Worm (Caenorhabditis elegans) whole organism, mixed stage, embryonic: ENCODE data around the gene C25D7.5.

Experiments
- M03D4.4 ChIP-seq: sonication (generic microtip); optimal IDR thresholded peaks from 2 replicates; lab custom pipeline; 2017; ENCODE audit warnings: mild to moderate bottlenecking, missing genetic modification characterization, missing compliant biosample characterization
- bed-3 ChIP-seq: fragments of 200-800 bp; sonication (Bioruptor generic); optimal IDR thresholded peaks from 3 replicates; lab custom pipeline; 2018; ENCODE audit warnings: mild to moderate bottlenecking, missing genetic modification characterization, moderate library complexity, missing compliant biosample characterization
- blmp-1 ChIP-seq: fragments of 150-350 bp; optimal IDR thresholded peaks from 2 replicates; lab custom pipeline; 2014; ENCODE audit warnings: missing biosample characterization, missing genetic modification characterization
- ceh-43 ChIP-seq: fragments of 200-800 bp; sonication (Bioruptor generic); optimal IDR thresholded peaks from 2 replicates; lab custom pipeline; 2018; ENCODE audit warnings: mild to moderate bottlenecking, missing genetic modification characterization, moderate library complexity, missing compliant biosample characterization
- ces-1 ChIP-seq: fragments of 150-350 bp; optimal IDR thresholded peaks from 2 replicates; lab custom pipeline; 2014; ENCODE audit warnings: missing biosample characterization, missing genetic modification reagents, missing genetic modification characterization
- cnd-1 ChIP-seq: fragments of 200-800 bp; sonication (Bioruptor generic); optimal IDR thresholded peaks from 2 replicates; lab custom pipeline; 2018; ENCODE audit warnings: mild to moderate bottlenecking, missing genetic modification characterization, missing compliant biosample characterization
- drap-1 ChIP-seq: fragments of 200-800 bp; sonication (Bioruptor generic); optimal IDR thresholded peaks from 3 replicates; lab custom pipeline; 2018; ENCODE audit warnings: mild to moderate bottlenecking, missing genetic modification characterization, missing compliant biosample characterization
- elt-1 ChIP-seq: sonication (generic microtip); optimal IDR thresholded peaks from 2 replicates; lab custom pipeline; 2017; ENCODE audit warnings: missing genetic modification characterization, mild to moderate bottlenecking, missing compliant biosample characterization, antibody characterized with exemption, moderate library complexity, borderline replicate concordance; ENCODE audit not compliant: insufficient read depth
- elt-3 ChIP-seq: fragments of 150-350 bp; optimal IDR thresholded peaks from 2 replicates; lab custom pipeline; 2014; ENCODE audit warnings: missing biosample characterization, missing genetic modification characterization
- flh-1 ChIP-seq: fragments of 200-800 bp; sonication (Bioruptor generic); optimal IDR thresholded peaks from 2 replicates; lab custom pipeline; 2018; ENCODE audit warnings: mild to moderate bottlenecking, missing genetic modification characterization, moderate library complexity, missing compliant biosample characterization
- ham-2 ChIP-seq: fragments of 200-800 bp; sonication (Bioruptor generic); optimal IDR thresholded peaks from 2 replicates; lab custom pipeline; 2018; ENCODE audit warnings: mild to moderate bottlenecking, missing genetic modification characterization, missing compliant biosample characterization
- hlh-1 ChIP-seq: fragments of 150-350 bp; optimal IDR thresholded peaks from 2 replicates; lab custom pipeline; 2014; ENCODE audit warnings: missing biosample characterization, missing genetic modification reagents, missing genetic modification characterization
- lin-13 ChIP-seq: fragments of 150-350 bp; optimal IDR thresholded peaks from 2 replicates; lab custom pipeline; 2014; ENCODE audit warnings: missing biosample characterization, missing genetic modification characterization
- lin-32 ChIP-seq: fragments of 200-800 bp; sonication (Bioruptor generic); optimal IDR thresholded peaks from 2 replicates; lab custom pipeline; 2018; ENCODE audit warnings: mild to moderate bottlenecking, missing genetic modification characterization, missing compliant biosample characterization
- lsy-2 ChIP-seq: fragments of 150-350 bp; optimal IDR thresholded peaks from 2 replicates; lab custom pipeline; 2014; ENCODE audit warnings: missing biosample characterization, missing genetic modification characterization
- mab-5 ChIP-seq: fragments of 150-350 bp; optimal IDR thresholded peaks from 2 replicates; lab custom pipeline; 2014; ENCODE audit warnings: missing biosample characterization, missing genetic modification characterization
- mep-1 ChIP-seq: fragments of 150-350 bp; optimal IDR thresholded peaks from 2 replicates; lab custom pipeline; 2017; ENCODE audit warnings: missing biosample characterization, missing genetic modification reagents, missing genetic modification characterization, inconsistent platforms
- mls-2 ChIP-seq: sonication (generic microtip); optimal IDR thresholded peaks from 2 replicates; lab custom pipeline; 2016; ENCODE audit warnings: mild to moderate bottlenecking, missing genetic modification characterization, moderate library complexity, missing compliant biosample characterization
- nhr-12 ChIP-seq: fragments of 150-350 bp; optimal IDR thresholded peaks from 2 replicates; lab custom pipeline; 2014; ENCODE audit warnings: missing biosample characterization, missing genetic modification characterization
- nhr-2 ChIP-seq: fragments of 150-350 bp; optimal IDR thresholded peaks from 2 replicates; lab custom pipeline; 2014; ENCODE audit warnings: missing biosample characterization, missing genetic modification characterization
- nhr-237 ChIP-seq: fragments of 150-350 bp; optimal IDR thresholded peaks from 2 replicates; lab custom pipeline; 2014; ENCODE audit warnings: missing biosample characterization, missing genetic modification characterization
- nhr-76 ChIP-seq: sonication (generic microtip); optimal IDR thresholded peaks from 2 replicates; lab custom pipeline; 2017; ENCODE audit warnings: missing biosample characterization, missing genetic modification characterization
- pha-4 ChIP-seq: fragments of 150-350 bp; optimal IDR thresholded peaks from 2 replicates; lab custom pipeline; 2018; ENCODE audit warnings: missing biosample characterization, missing genetic modification reagents, missing genetic modification characterization
- sem-2 ChIP-seq: fragments of 200-800 bp; sonication (Bioruptor generic); optimal IDR thresholded peaks from 2 replicates; lab custom pipeline; 2018; ENCODE audit warnings: mild to moderate bottlenecking, missing genetic modification characterization, missing compliant biosample characterization
- snpc-4 ChIP-seq: fragments of 150-350 bp; optimal IDR thresholded peaks from 2 replicates; lab custom pipeline; 2014; ENCODE audit warnings: missing biosample characterization, missing genetic modification characterization
- sptf-1 ChIP-seq: sonication (generic microtip); optimal IDR thresholded peaks from 2 replicates; lab custom pipeline; 2017; ENCODE audit warnings: mild to moderate bottlenecking, missing genetic modification characterization, moderate library complexity, missing compliant biosample characterization
- tbx-8 ChIP-seq: fragments of 200-800 bp; sonication (Bioruptor generic); optimal IDR thresholded peaks from 2 replicates; lab custom pipeline; 2018; ENCODE audit warnings: mild to moderate bottlenecking, missing genetic modification characterization, moderate library complexity, missing compliant biosample characterization
- unc-120 ChIP-seq: sonication (generic microtip); optimal IDR thresholded peaks from 2 replicates; lab custom pipeline; 2017; ENCODE audit warnings: missing genetic modification characterization, missing compliant biosample characterization; ENCODE audit not compliant: poor library complexity, severe bottlenecking
- unc-39 ChIP-seq: fragments of 150-350 bp; optimal IDR thresholded peaks from 2 replicates; lab custom pipeline; 2014; ENCODE audit warnings: missing biosample characterization, missing genetic modification characterization
- unc-62 ChIP-seq: fragments of 150-350 bp; optimal IDR thresholded peaks from 2 replicates; lab custom pipeline; 2014; ENCODE audit warnings: missing biosample characterization, missing genetic modification reagents, missing genetic modification characterization
- zip-8 ChIP-seq: fragments of 150-350 bp; optimal IDR thresholded peaks from 2 replicates; lab custom pipeline; 2014; ENCODE audit warnings: missing biosample characterization, missing genetic modification characterization

C25D7.5 gene

DNA sequence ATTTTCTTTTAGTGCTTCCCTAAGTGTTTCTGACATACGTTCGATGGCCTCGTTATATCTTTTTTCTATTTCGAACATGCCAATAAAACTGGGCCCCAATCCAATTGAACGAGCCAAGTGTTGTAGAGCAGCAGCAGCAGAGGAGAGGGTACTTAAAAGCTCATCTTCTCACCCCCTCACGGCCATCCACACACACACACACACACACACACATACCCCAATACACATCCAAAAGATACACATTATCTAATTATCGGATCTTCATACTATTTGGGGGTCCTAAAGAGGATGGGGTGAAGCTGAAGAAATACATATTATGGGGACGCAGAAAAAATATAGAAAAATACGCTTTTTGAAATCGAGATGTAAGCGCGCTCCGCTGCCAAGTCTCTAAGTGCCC is 20.3 kb downstream of the C25D7.5 start:
- TF ChIP-seq ces-1 (peak; percentile 95), elt-1 (tag; lab: Kevin White, UChicago) (peak; percentile 36), elt-3 (tag; lab: Kevin White, UChicago) (no peak), drap-1 (GFP tag; lab: Kevin White, UChicago) (peak; percentile 70)

DNA sequence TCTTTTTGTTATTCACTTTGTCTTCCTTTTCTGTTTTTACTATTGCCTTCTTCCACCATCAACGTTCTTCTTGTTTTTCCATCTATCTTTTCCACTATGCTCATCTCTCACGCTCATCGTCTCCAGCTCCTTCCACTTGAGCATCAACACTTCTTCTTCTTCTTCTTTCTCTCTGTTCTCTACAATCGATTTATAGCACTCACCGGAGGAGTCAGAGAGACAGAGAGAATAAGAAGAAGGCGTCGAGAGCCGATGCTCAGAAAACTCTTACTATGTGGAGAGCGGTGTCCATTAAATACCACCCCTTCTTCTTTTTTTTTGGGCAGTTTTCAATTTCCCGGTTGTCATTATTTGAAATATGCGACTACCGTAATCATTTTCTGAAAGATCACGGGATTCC is 22.5 kb downstream of the C25D7.5 start:
- TF ChIP-seq zip-8 (no peak), ces-1 (peak; percentile 60)

DNA sequence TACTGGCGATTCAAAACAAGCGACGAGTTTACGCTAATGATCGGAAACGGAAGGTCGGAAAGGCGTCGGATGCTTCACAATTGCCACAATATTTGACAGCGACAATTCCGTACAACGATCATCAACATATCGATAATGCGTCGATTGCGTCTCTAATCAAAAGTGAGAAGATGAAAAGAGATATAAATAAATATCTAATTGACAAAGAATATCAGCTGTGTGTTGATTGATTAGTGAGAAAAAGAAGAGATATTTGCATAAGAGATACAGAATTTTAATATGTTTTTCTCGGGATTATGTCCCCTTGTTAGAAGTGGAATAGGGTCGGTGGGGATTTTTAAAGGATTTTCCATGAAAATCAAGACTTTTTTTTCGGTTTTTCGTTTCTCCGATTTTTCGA is 26.1 kb downstream of the C25D7.5 start:
- TF ChIP-seq unc-62 (GFP tag; lab: Kevin White, UChicago): peak; percentile 82
- TF ChIP-seq sptf-1 (tag; lab: Kevin White, UChicago): no peak
- TF ChIP-seq drap-1 (GFP tag; lab: Kevin White, UChicago): no peak
- TF ChIP-seq nhr-12 (tag; lab: Kevin White, UChicago): no peak
- peak; percentile 19 for TF ChIP-seq unc-120
- TF ChIP-seq elt-3 (tag; lab: Kevin White, UChicago): no peak
- no peak for TF ChIP-seq sem-2 (GFP tag; lab: Kevin White, UChicago)
- TF ChIP-seq mab-5: peak; percentile 16
- TF ChIP-seq lsy-2 (tag; lab: Kevin White, UChicago): no peak
- no peak for TF ChIP-seq ham-2
- TF ChIP-seq zip-8: no peak

DNA sequence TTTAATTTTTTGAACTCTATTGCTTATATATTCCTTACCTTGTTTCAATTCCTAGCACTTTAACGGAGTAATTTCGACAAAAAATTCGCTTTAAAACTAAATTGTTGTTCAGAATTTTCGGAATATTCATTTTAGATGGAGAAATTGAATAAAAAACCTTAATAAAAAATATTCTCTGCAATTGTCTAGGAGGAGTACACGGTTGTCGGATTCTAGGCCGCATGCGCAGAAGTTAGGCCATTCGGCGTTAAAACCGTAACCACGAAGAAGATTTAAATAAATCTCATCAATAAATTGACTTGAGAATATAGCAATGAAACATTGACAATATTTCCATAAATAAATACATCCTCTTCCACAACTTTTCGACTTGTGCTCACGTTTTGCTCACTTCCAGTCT is 29.8 kb downstream of the C25D7.5 start, which contains the start of the genes C01G10.10 and C01G10.9:
C01G10.10 (minus strand) TSS at position 151 of the 400 bp plus-strand sequence.
C01G10.9 (plus strand) TSS at position 240 of the 400 bp plus-strand sequence.
- TF ChIP-seq elt-3 (tag; lab: Kevin White, UChicago) (no peak), unc-120 (no peak), pha-4 (tag; lab: Kevin White, UChicago) (no peak), lin-32 (GFP tag; lab: Kevin White, UChicago) (no peak), flh-1 (GFP tag; lab: Kevin White, UChicago) (no peak), M03D4.4 (tag; lab: Kevin White, UChicago) (no peak), nhr-12 (tag; lab: Kevin White, UChicago) (no peak), nhr-76 (tag; lab: Kevin White, UChicago) (no peak), blmp-1 (no peak), snpc-4 (no peak), lsy-2 (tag; lab: Kevin White, UChicago) (peak; percentile 41), tbx-8 (no peak), nhr-237 (tag; lab: Kevin White, UChicago) (no peak), hlh-1 (tag; lab: Kevin White, UChicago) (no peak), ces-1 (peak; percentile 8), unc-39 (no peak), drap-1 (GFP tag; lab: Kevin White, UChicago) (peak; percentile 37), ham-2 (no peak), mls-2 (no peak), mab-5 (no peak), sptf-1 (tag; lab: Kevin White, UChicago) (no peak), cnd-1 (tag; lab: Kevin White, UChicago) (peak; percentile 3), lin-13 (no peak), sem-2 (GFP tag; lab: Kevin White, UChicago) (no peak), ceh-43 (no peak)
- TF ChIP-seq, all 35 proteins: peak for 4

DNA sequence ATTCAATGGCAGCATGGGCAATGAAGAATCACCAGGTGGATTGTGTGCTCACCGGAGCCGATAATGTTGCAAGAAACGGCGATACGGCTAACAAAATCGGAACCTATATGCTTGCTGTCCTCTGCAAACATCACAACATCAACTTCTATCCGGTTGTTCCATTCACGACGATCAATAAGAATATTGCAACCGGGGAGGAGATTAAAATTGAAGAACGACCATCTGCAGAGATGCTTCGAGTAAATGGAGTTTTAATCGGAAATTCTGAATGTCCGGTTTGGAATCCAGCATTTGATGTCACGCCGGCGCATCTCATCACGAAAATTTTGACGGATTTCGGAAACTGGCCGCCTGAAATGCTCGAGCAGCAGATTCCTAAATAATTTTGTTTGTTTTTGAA is 31.2 kb downstream of the C25D7.5 start:
- TF ChIP-seq nhr-2 (tag; lab: Kevin White, UChicago) (no peak), mls-2 (no peak), drap-1 (GFP tag; lab: Kevin White, UChicago) (no peak), hlh-1 (tag; lab: Kevin White, UChicago) (no peak), flh-1 (GFP tag; lab: Kevin White, UChicago) (no peak), bed-3 (no peak), ham-2 (no peak), nhr-76 (tag; lab: Kevin White, UChicago) (no peak), lin-32 (GFP tag; lab: Kevin White, UChicago) (no peak), unc-62 (GFP tag; lab: Kevin White, UChicago) (no peak), zip-8 (no peak), mab-5 (no peak), lsy-2 (tag; lab: Kevin White, UChicago) (no peak), elt-1 (tag; lab: Kevin White, UChicago) (no peak), unc-120 (no peak), elt-3 (tag; lab: Kevin White, UChicago) (no peak), pha-4 (tag; lab: Kevin White, UChicago) (no peak), mep-1 (tag; lab: Kevin White, UChicago) (no peak)
